Fruit fly (Drosophila melanogaster): ENCODE data around the gene CG18273.

Gene CG18273

dm6 chrX:487517-487957 lies at the start of gene CG18273, which contains the start of gene CG3156:
Gene CG18273 (minus strand): TSS chrX:487581.
Gene CG3156 (plus strand): TSS chrX:487878.
- TF ChIP-seq CG15710 (tag; optimal IDR thresholded peaks at IDR 0.05) (peak; percentile 22), CG14655 (GFP tag; optimal IDR thresholded peaks at IDR 0.05) (no peak), CG34367 (tag; optimal IDR thresholded peaks at IDR 0.05) (no peak), CG9948 (tag; optimal IDR thresholded peaks at IDR 0.05) (peak; percentile 2), fd96Ca (GFP tag; IDR thresholded peaks at IDR 0.05) (0 out of 3 replicates have a peak, but pooled peaks have one; percentile 23)

- TF ChIP-seq CG12605 (GFP tag; IDR thresholded peaks at IDR 0.05), result no peak
- no peak for TF ChIP-seq EcR (GFP tag; optimal IDR thresholded peaks at IDR 0.05)
- TF ChIP-seq CG8301 (tag; optimal IDR thresholded peaks at IDR 0.05), result no peak
- no peak for TF ChIP-seq CG14655 (GFP tag; optimal IDR thresholded peaks at IDR 0.05)
- TF ChIP-seq D1 (tag; optimal IDR thresholded peaks at IDR 0.05), result no peak
- TF ChIP-seq CG10348 (GFP tag; IDR thresholded peaks at IDR 0.05), result no peak
- no peak for TF ChIP-seq CG13204 (GFP tag; optimal IDR thresholded peaks at IDR 0.05)
- no peak for TF ChIP-seq CG9948 (tag; optimal IDR thresholded peaks at IDR 0.05)
- TF ChIP-seq gl (tag; optimal IDR thresholded peaks at IDR 0.05), result no peak
- no peak for TF ChIP-seq Snoo (tag; optimal IDR thresholded peaks at IDR 0.05)
These were observed 42.6 kb upstream of the CG18273 start, which contains the start of the genes CG4293 and Appl for dm6 chrX:529724-530603. Gene CG4293 (minus strand): TSS chrX:530291. Gene Appl (plus strand): TSS chrX:530501.

- TF ChIP-seq CG15710 (tag; optimal IDR thresholded peaks at IDR 0.05) (no peak), Pif1B (GFP tag; optimal IDR thresholded peaks at IDR 0.05) (no peak), CG4496 (GFP tag; IDR thresholded peaks at IDR 0.05) (no peak), EcR (GFP tag; optimal IDR thresholded peaks at IDR 0.05) (no peak), CG8159 (tag; optimal IDR thresholded peaks at IDR 0.05) (no peak), CG10348 (GFP tag; IDR thresholded peaks at IDR 0.05) (no peak), fd96Ca (GFP tag; IDR thresholded peaks at IDR 0.05) (no peak), Snoo (tag; optimal IDR thresholded peaks at IDR 0.05) (no peak), CG32121 (GFP tag; IDR thresholded peaks at IDR 0.05) (no peak), D1 (tag; optimal IDR thresholded peaks at IDR 0.05) (no peak), gl (tag; optimal IDR thresholded peaks at IDR 0.05) (no peak), CG8301 (tag; optimal IDR thresholded peaks at IDR 0.05) (no peak), CG17806 (tag; optimal IDR thresholded peaks at IDR 0.05) (no peak), Ets98B (GFP tag; IDR thresholded peaks at IDR 0.05) (no peak), rn (GFP tag; IDR thresholded peaks at IDR 0.05) (no peak), CG12605 (GFP tag; IDR thresholded peaks at IDR 0.05) (no peak), CG34367 (tag; optimal IDR thresholded peaks at IDR 0.05) (no peak), CG14655 (GFP tag; optimal IDR thresholded peaks at IDR 0.05) (no peak), Pif1A (GFP tag; optimal IDR thresholded peaks at IDR 0.05) (no peak)
These were observed 39.2 kb upstream of the CG18273 start for dm6 chrX:526479-527071.

dm6 chrX:525610-526009 lies 38.2 kb upstream of the CG18273 start:
- no peak for TF ChIP-seq Pif1B (GFP tag; optimal IDR thresholded peaks at IDR 0.05)
- TF ChIP-seq EcR (GFP tag; optimal IDR thresholded peaks at IDR 0.05), result no peak
- no peak for TF ChIP-seq CG8159 (tag; optimal IDR thresholded peaks at IDR 0.05)
- TF ChIP-seq CG14655 (GFP tag; optimal IDR thresholded peaks at IDR 0.05), result no peak
- TF ChIP-seq CG34367 (tag; optimal IDR thresholded peaks at IDR 0.05), result no peak
- TF ChIP-seq CG17806 (tag; optimal IDR thresholded peaks at IDR 0.05), result no peak
- no peak for TF ChIP-seq Pif1A (GFP tag; optimal IDR thresholded peaks at IDR 0.05)
- TF ChIP-seq CG12605 (GFP tag; IDR thresholded peaks at IDR 0.05), result no peak
- no peak for TF ChIP-seq Snoo (tag; optimal IDR thresholded peaks at IDR 0.05)
- TF ChIP-seq CG9948 (tag; optimal IDR thresholded peaks at IDR 0.05), result no peak
- TF ChIP-seq CG4496 (GFP tag; IDR thresholded peaks at IDR 0.05), result no peak
- TF ChIP-seq fd96Ca (GFP tag; IDR thresholded peaks at IDR 0.05), result no peak
- TF ChIP-seq CG15710 (tag; optimal IDR thresholded peaks at IDR 0.05), result no peak

- TF ChIP-seq CG34367 (tag; optimal IDR thresholded peaks at IDR 0.05) (no peak), Pif1B (GFP tag; optimal IDR thresholded peaks at IDR 0.05) (no peak), CG15710 (tag; optimal IDR thresholded peaks at IDR 0.05) (peak; percentile 4), CG8159 (tag; optimal IDR thresholded peaks at IDR 0.05) (peak; percentile 1), rn (GFP tag; IDR thresholded peaks at IDR 0.05) (no peak), CG4496 (GFP tag; IDR thresholded peaks at IDR 0.05) (0 out of 3 replicates have a peak, but pooled peaks have one; percentile 33), CG17806 (tag; optimal IDR thresholded peaks at IDR 0.05) (no peak), CG9948 (tag; optimal IDR thresholded peaks at IDR 0.05) (no peak), CG13204 (GFP tag; optimal IDR thresholded peaks at IDR 0.05) (no peak), CG10348 (GFP tag; IDR thresholded peaks at IDR 0.05) (no peak), CG8301 (tag; optimal IDR thresholded peaks at IDR 0.05) (no peak)
These were observed 37.0 kb upstream of the CG18273 start for dm6 chrX:524331-524730.

All from whole organism, pupa.